Worm (Caenorhabditis elegans): ENCODE results near the gene F18E9.4.
"Not testable (repeated sequence)": the region's sequence is repeated elsewhere in the genome, so short reads cannot be mapped to it uniquely, and the experiment has no call there.

F18E9.4 gene

DNA sequence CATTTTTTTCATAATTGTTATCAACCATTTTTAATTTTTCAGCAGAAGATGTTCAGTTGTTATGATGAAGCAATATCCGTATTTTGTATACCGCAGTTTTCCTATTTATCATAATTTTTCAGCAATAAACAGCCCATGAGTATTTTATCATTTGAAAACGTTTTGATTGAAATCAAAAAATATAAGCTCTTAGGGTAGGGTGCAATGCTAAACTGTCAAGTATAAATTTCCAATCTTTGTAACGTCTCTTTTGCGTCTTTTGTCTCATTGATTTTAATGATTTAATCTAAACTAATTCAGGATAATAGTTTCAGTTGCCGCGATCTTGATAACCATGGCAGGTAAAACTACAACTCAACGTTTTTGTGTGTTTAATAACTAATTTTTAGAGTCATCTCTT, 20.9 kb downstream of the F18E9.4 start, which contains the start of gene F18E9.1:
Gene F18E9.1, plus strand, starts transcription at position 301 of the 400 bp plus-strand sequence.
- no peak for TF ChIP-seq flt-1 (GFP tag; IDR thresholded peaks at IDR 0.05)
- TF ChIP-seq hmbx-1 (tag; optimal IDR thresholded peaks at IDR 0.05), result no peak
- TF ChIP-seq tbx-11 (GFP tag; IDR thresholded peaks at IDR 0.05), result no peak
- no peak for TF ChIP-seq scrt-1 (GFP tag; IDR thresholded peaks at IDR 0.05)
- no peak for TF ChIP-seq aly-1 (tag; optimal IDR thresholded peaks at IDR 0.05)
- no peak for TF ChIP-seq hnd-1 (tag; optimal IDR thresholded peaks at IDR 0.05)
- TF ChIP-seq tra-4 (tag; optimal IDR thresholded peaks at IDR 0.05), result no peak
- TF ChIP-seq ama-1 (optimal IDR thresholded peaks at IDR 0.05), result no peak
- no peak for TF ChIP-seq B0310.2 (tag; optimal IDR thresholded peaks at IDR 0.05)
- no peak for TF ChIP-seq tbx-37 (GFP tag; conservative IDR thresholded peaks at IDR 0.05)
- no peak for TF ChIP-seq ets-7 (tag; optimal IDR thresholded peaks at IDR 0.05)
- TF ChIP-seq sea-1 (GFP tag; conservative IDR thresholded peaks at IDR 0.05), result no peak
- TF ChIP-seq hmg-4 (GFP tag; optimal IDR thresholded peaks at IDR 0.05), result no peak
- TF ChIP-seq ceh-36 (tag; optimal IDR thresholded peaks at IDR 0.05), result no peak
- TF ChIP-seq ceh-13 (GFP tag; optimal IDR thresholded peaks at IDR 0.05), result no peak

DNA sequence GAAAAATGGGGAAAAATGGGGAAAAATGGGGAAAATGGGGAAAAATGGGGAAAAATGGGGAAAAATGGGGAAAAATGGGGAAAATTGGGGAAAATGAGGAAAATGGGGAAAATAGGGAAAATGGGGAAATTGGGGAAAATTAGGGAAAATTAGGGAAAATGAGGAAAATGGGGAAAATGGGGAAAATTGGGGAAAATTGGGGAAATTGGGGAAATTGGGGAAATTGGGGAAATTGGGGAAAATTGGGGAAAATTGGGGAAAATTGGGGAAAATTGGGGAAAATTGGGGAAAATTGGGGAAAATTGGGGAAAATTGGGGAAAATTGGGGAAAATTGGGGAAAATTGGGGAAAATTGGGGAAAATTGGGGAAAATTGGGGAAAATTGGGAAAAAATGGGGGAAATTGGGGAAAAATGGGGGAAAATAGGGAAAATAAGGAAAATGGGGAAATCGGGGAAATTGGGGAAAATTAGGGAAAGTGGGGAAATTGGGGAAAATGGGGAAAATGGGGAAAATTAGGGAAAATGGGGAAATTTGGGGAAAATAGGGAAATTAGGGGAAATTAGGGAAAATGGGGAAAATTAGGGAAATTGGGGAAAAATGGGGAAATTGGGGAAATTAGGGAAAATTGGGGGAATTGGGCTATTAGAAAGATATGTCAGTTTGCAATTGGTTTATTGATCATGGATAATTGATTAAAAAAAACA, 22.6 kb downstream of the F18E9.4 start:
- peak; percentile 55; the same call in 1 of the 2 replicates for TF ChIP-seq scrt-1 (GFP tag; IDR thresholded peaks at IDR 0.05)
- peak; percentile 32 for TF ChIP-seq hmbx-1 (tag; optimal IDR thresholded peaks at IDR 0.05)
- TF ChIP-seq pes-1 (GFP tag; IDR thresholded peaks at IDR 0.05), result peak; percentile 38; the same call in 1 of the 2 replicates
- TF ChIP-seq sea-1 (GFP tag; conservative IDR thresholded peaks at IDR 0.05), result peak; percentile 74; the same call in 1 of the 2 replicates
- no peak for TF ChIP-seq hmg-4 (GFP tag; optimal IDR thresholded peaks at IDR 0.05)
- TF ChIP-seq ets-7 (tag; optimal IDR thresholded peaks at IDR 0.05), result no peak
- peak; percentile 33; the same call in 1 of the 2 replicates for TF ChIP-seq tbx-37 (GFP tag; conservative IDR thresholded peaks at IDR 0.05)
- TF ChIP-seq flt-1 (GFP tag; IDR thresholded peaks at IDR 0.05), result peak; percentile 14; the same call in 1 of the 2 replicates
- peak; percentile 80 for TF ChIP-seq tbx-11 (GFP tag; IDR thresholded peaks at IDR 0.05)
- peak; percentile 48 for TF ChIP-seq B0310.2 (tag; optimal IDR thresholded peaks at IDR 0.05)
- peak; percentile 49 for TF ChIP-seq hnd-1 (tag; optimal IDR thresholded peaks at IDR 0.05)

DNA sequence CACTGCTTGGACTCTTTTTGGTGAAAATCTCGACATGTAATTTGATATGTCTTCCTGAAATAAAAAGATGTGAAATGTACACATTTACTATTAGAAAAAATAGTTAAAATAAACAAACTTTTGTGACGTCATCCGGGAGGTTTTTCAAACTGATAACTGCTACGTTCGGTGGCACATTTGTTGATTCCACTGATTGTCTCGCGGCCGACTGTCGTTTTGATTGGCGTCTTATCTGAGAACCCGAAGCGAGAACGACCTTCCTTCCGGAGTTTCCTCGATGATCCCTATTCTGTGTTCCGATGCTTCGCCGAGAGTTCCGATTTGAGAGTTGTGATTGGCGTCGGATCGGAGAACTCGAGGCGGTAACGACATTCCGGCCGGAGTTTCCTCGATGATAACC, 23.8 kb downstream of the F18E9.4 start:
- no peak for TF ChIP-seq B0310.2 (tag; optimal IDR thresholded peaks at IDR 0.05)
- no peak for TF ChIP-seq tbx-37 (GFP tag; conservative IDR thresholded peaks at IDR 0.05)
- TF ChIP-seq sea-1 (GFP tag; conservative IDR thresholded peaks at IDR 0.05), result no peak
- TF ChIP-seq ama-1 (optimal IDR thresholded peaks at IDR 0.05), result no peak
- TF ChIP-seq tra-4 (tag; optimal IDR thresholded peaks at IDR 0.05), result no peak
- TF ChIP-seq F13C5.2 (tag; optimal IDR thresholded peaks at IDR 0.05), result no peak
- TF ChIP-seq scrt-1 (GFP tag; IDR thresholded peaks at IDR 0.05), result no peak
- no peak for TF ChIP-seq hmg-4 (GFP tag; optimal IDR thresholded peaks at IDR 0.05)
- TF ChIP-seq ets-7 (tag; optimal IDR thresholded peaks at IDR 0.05), result no peak
- TF ChIP-seq tbx-11 (GFP tag; IDR thresholded peaks at IDR 0.05), result no peak
- no peak for TF ChIP-seq aly-1 (tag; optimal IDR thresholded peaks at IDR 0.05)
- no peak for TF ChIP-seq hnd-1 (tag; optimal IDR thresholded peaks at IDR 0.05)
- no peak for TF ChIP-seq ceh-13 (GFP tag; optimal IDR thresholded peaks at IDR 0.05)
- no peak for TF ChIP-seq hmbx-1 (tag; optimal IDR thresholded peaks at IDR 0.05)
- TF ChIP-seq flt-1 (GFP tag; IDR thresholded peaks at IDR 0.05), result no peak
- no peak for TF ChIP-seq ceh-36 (tag; optimal IDR thresholded peaks at IDR 0.05)
- no peak for TF ChIP-seq pes-1 (GFP tag; IDR thresholded peaks at IDR 0.05)

DNA sequence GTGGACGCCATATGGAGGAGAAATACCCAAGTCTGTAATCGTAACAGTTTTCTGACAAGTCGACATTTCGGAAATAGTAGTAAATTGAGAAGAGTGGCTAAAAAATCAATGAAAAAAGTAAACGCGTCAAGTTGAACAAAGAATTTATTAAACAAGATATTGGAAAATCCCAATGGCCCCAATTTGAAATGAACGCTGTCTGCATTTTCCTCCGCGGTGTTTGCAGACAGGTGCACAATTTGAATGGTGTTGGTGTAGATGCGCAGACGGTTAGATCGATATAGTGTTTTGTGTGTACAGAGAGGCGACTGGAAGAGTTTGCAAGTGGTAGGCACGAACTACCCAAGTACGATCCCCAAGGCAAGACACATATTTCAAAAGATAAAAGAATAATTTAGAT, 24.7 kb downstream of the F18E9.4 start, which contains the start of the genes H35N09.2 and H35N09.1:
Gene H35N09.2, minus strand, starts transcription at position 54 of the 400 bp plus-strand sequence.
Gene H35N09.1, plus strand, starts transcription at position 335 of the 400 bp plus-strand sequence.
- TF ChIP-seq F13C5.2 (tag; optimal IDR thresholded peaks at IDR 0.05), result peak; percentile 53
- no peak for TF ChIP-seq ceh-36 (tag; optimal IDR thresholded peaks at IDR 0.05)

DNA sequence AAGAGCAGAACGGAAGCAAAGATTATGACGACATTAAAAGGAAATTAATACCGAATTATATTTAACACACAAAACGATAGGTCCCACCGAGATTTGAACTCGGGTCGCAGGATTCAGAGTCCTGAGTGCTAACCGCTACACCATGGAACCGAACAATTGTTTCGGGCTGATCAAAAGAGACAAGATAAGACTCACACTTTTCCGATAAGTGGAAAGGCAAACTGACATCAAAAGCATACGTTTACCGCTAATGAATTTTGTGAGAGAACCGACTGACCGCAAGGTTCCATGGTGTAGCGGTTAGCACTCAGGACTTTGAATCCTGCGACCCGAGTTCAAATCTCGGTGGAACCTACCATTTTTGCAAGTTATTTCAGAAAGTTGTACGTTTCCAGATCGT, 28.4 kb downstream of the F18E9.4 start:
- TF ChIP-seq F13C5.2 (tag; optimal IDR thresholded peaks at IDR 0.05), result no peak
- TF ChIP-seq tbx-37 (GFP tag; conservative IDR thresholded peaks at IDR 0.05), result no peak; the same call in 1 of the 2 replicates
- TF ChIP-seq ets-7 (tag; optimal IDR thresholded peaks at IDR 0.05), result no peak
- TF ChIP-seq B0310.2 (tag; optimal IDR thresholded peaks at IDR 0.05), result no peak
- TF ChIP-seq hmbx-1 (tag; optimal IDR thresholded peaks at IDR 0.05), result no peak
- TF ChIP-seq scrt-1 (GFP tag; IDR thresholded peaks at IDR 0.05), result no peak
- TF ChIP-seq flt-1 (GFP tag; IDR thresholded peaks at IDR 0.05), result no peak
- no peak for TF ChIP-seq hmg-4 (GFP tag; optimal IDR thresholded peaks at IDR 0.05)
- no peak for TF ChIP-seq tbx-11 (GFP tag; IDR thresholded peaks at IDR 0.05)
- TF ChIP-seq ceh-36 (tag; optimal IDR thresholded peaks at IDR 0.05), result no peak
- no peak for TF ChIP-seq aly-1 (tag; optimal IDR thresholded peaks at IDR 0.05)
- TF ChIP-seq ceh-13 (GFP tag; optimal IDR thresholded peaks at IDR 0.05), result no peak
- no peak for TF ChIP-seq hnd-1 (tag; optimal IDR thresholded peaks at IDR 0.05)

DNA sequence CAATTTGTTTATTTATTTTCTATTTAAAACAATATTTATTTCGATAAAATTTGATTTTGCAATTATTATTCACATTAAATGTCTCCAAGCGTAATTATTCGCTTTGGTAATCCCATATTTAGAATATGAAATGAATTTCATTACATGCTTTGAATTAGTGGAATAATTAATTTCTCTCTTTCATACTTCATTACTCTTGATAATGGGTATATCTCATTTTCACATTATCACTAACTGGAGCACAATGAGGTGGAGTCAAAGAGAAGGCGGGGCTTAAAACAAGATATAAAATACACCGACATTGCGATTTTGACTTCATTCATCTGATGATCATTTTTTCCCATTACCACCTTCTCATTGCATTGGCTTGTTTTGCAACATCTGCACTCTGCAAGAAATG, 30.3 kb downstream of the F18E9.4 start, which contains the start of gene K01A12.4:
Gene K01A12.4, plus strand, starts transcription at position 301 of the 400 bp plus-strand sequence.
- not testable (repeated sequence) for TF ChIP-seq scrt-1 (GFP tag; IDR thresholded peaks at IDR 0.05); pes-1 (GFP tag; IDR thresholded peaks at IDR 0.05); B0310.2 (tag; optimal IDR thresholded peaks at IDR 0.05)

DNA sequence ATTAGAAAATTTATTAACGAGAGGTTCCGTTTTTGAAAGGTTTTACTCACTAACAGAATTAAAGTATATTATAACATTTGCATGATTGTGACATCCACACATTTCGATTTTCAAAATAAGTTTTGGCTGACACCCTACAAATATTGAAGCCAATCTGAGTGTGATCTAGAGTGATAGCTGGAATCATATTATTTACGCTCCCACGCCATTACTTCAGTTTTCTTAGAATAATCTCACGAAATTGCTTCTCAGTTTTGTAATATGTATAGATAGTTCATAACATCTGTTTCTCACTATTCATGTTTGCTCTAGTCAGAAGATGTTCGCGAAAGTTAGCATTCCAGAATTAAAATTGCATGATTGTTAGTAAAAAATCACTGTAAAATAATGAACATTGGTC, 32.0 kb downstream of the F18E9.4 start:
- TF ChIP-seq tbx-11 (GFP tag; IDR thresholded peaks at IDR 0.05) (no peak), aly-1 (tag; optimal IDR thresholded peaks at IDR 0.05) (no peak), sea-1 (GFP tag; conservative IDR thresholded peaks at IDR 0.05) (no peak), pes-1 (GFP tag; IDR thresholded peaks at IDR 0.05) (no peak), B0310.2 (tag; optimal IDR thresholded peaks at IDR 0.05) (no peak)

DNA sequence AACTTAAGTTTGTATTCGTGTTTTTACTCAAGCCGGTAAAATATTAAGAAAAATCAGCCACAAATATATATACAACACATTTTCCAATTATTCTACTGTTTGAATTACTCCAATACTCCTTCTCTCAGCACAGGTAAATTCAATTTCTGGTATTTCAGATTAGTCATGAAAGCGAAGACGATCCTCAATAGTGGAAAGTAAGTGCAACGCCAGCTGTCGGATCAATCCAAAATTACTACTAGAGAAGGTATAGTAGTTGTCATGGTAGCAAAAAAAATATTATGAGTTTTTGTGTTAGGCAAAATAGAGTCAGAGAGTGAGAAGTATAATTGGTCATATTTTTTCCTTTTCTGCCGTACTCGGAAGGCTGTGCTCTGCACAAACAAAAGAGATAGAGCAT, 32.7 kb downstream of the F18E9.4 start, which contains the start of gene K01A12.2:
Gene K01A12.2, plus strand, starts transcription at position 301 of the 400 bp plus-strand sequence.
- no peak for TF ChIP-seq hmbx-1 (tag; optimal IDR thresholded peaks at IDR 0.05)
